Worm (Caenorhabditis elegans) whole organism, L1 larva: ENCODE results near the gene oac-42.

Source experiments
- C16A3.4 ChIP-seq: fragments of 150-350 bp; optimal IDR thresholded peaks from 2 replicates; lab custom pipeline; 2014; ENCODE audit warnings: missing biosample characterization, missing genetic modification characterization
- aha-1 ChIP-seq: fragments of 150-350 bp; optimal IDR thresholded peaks from 2 replicates; lab custom pipeline; 2014; ENCODE audit warnings: missing biosample characterization, missing genetic modification characterization
- alr-1 ChIP-seq: fragments of 200-800 bp; sonication (Bioruptor generic); optimal IDR thresholded peaks from 2 replicates; lab custom pipeline; 2018; ENCODE audit warnings: borderline replicate concordance, mild to moderate bottlenecking, missing genetic modification characterization, missing compliant biosample characterization
- ama-1 ChIP-seq: fragments of 150-350 bp; optimal IDR thresholded peaks from 2 replicates; lab custom pipeline; 2014
- ceh-8 ChIP-seq: fragments of 200-800 bp; sonication (Bioruptor generic); optimal IDR thresholded peaks from 2 replicates; lab custom pipeline; 2018; ENCODE audit warnings: mild to moderate bottlenecking, missing genetic modification characterization, moderate library complexity, missing compliant biosample characterization
- ceh-82 ChIP-seq, 3 experiments: fragments of 150-350 bp in 1 of 3; sonication (generic microtip) in 2 of 3; optimal IDR thresholded peaks; 2 replicates each; lab custom pipeline; 2014 to 2017; ENCODE audit warnings: missing biosample characterization in 3 of 3, missing genetic modification characterization in 3 of 3
- ces-1 ChIP-seq: fragments of 150-350 bp; optimal IDR thresholded peaks from 2 replicates; lab custom pipeline; 2014; ENCODE audit warnings: missing biosample characterization, missing genetic modification reagents, missing genetic modification characterization
- dpl-1 ChIP-seq, 3 experiments: fragments of 150-350 bp in 2 of 3; sonication (generic microtip) in 1 of 3; optimal IDR thresholded peaks; 2 replicates each; lab custom pipeline; 2014 to 2017; ENCODE audit warnings: missing biosample characterization in 3 of 3, missing genetic modification characterization in 3 of 3, missing genetic modification reagents in 3 of 3
- dsc-1 ChIP-seq: sonication (generic microtip); optimal IDR thresholded peaks from 2 replicates; lab custom pipeline; 2016; ENCODE audit warnings: mild to moderate bottlenecking, missing genetic modification characterization, missing compliant biosample characterization
- efl-1 ChIP-seq, 4 experiments: fragments of 150-350 bp; optimal IDR thresholded peaks in 3 of 4; peaks in 1 of 4; 1 replicate in 1 of 4; 2 replicates in 3 of 4; lab custom pipeline; 2014; ENCODE audit warnings: missing biosample characterization in 2 of 4, missing genetic modification characterization in 2 of 4, missing genetic modification reagents in 2 of 4
- egl-27 ChIP-seq, 2 experiments: fragments of 150-350 bp in 1 of 2; sonication (generic microtip); optimal IDR thresholded peaks; 3 replicates each; lab custom pipeline; 2017 to 2018; ENCODE audit warnings: missing biosample characterization in 2 of 2, missing genetic modification characterization in 2 of 2, missing genetic modification reagents in 2 of 2
- elt-2 ChIP-seq: sonication (generic microtip); optimal IDR thresholded peaks from 2 replicates; lab custom pipeline; 2016; ENCODE audit warnings: missing genetic modification characterization, mild to moderate bottlenecking, inconsistent platforms, missing compliant biosample characterization, missing genetic modification reagents
- elt-3 ChIP-seq, 6 experiments: fragments of 150-350 bp in 1 of 6; sonication (generic microtip); optimal IDR thresholded peaks; 2 replicates each; lab custom pipeline; 2017 to 2018; ENCODE audit warnings: missing biosample characterization in 6 of 6, missing genetic modification characterization in 6 of 6, inconsistent platforms in 1 of 6
- fkh-10 ChIP-seq: sonication (generic microtip); optimal IDR thresholded peaks from 2 replicates; lab custom pipeline; 2017; ENCODE audit warnings: missing biosample characterization, missing genetic modification reagents, missing genetic modification characterization
- fkh-4 ChIP-seq: sonication (generic microtip); optimal IDR thresholded peaks from 2 replicates; lab custom pipeline; 2016; ENCODE audit warnings: missing compliant biosample characterization, missing genetic modification characterization, borderline replicate concordance
- fkh-8 ChIP-seq: sonication (generic microtip); optimal IDR thresholded peaks from 2 replicates; lab custom pipeline; 2016; ENCODE audit warnings: mild to moderate bottlenecking, missing genetic modification characterization, missing compliant biosample characterization
- grh-1 ChIP-seq: fragments of 200-800 bp; sonication (Bioruptor generic); IDR thresholded peaks from 2 replicates; pipeline ENCODE4 v1.3.6; 2022; ENCODE audit warnings: missing genetic modification reagents, missing genetic modification characterization, missing compliant biosample characterization
- hlh-17 ChIP-seq: fragments of 200-800 bp; sonication (Bioruptor generic); optimal IDR thresholded peaks from 2 replicates; lab custom pipeline; 2018; ENCODE audit warnings: missing genetic modification characterization, mild to moderate bottlenecking, missing compliant biosample characterization, moderate library complexity, borderline replicate concordance
- hlh-4 ChIP-seq: sonication (generic microtip); optimal IDR thresholded peaks from 2 replicates; lab custom pipeline; 2016; ENCODE audit warnings: mild to moderate bottlenecking, missing genetic modification characterization, missing compliant biosample characterization
- isw-1 ChIP-seq: fragments of 200-800 bp; sonication (Bioruptor generic); IDR thresholded peaks from 2 replicates; pipeline ENCODE4 v1.3.6; 2022; ENCODE audit warnings: missing genetic modification characterization, missing compliant biosample characterization
- jun-1 ChIP-seq: fragments of 150-350 bp; optimal IDR thresholded peaks from 2 replicates; lab custom pipeline; 2014; ENCODE audit warnings: missing biosample characterization, missing genetic modification reagents, missing genetic modification characterization
- lin-13 ChIP-seq: fragments of 150-350 bp; optimal IDR thresholded peaks from 2 replicates; lab custom pipeline; 2014; ENCODE audit warnings: missing biosample characterization, missing genetic modification reagents, missing genetic modification characterization
- lin-14 ChIP-seq: fragments of 200-800 bp; sonication (Bioruptor generic); optimal IDR thresholded peaks from 2 replicates; lab custom pipeline; 2018; ENCODE audit warnings: mild to moderate bottlenecking, missing genetic modification characterization, moderate library complexity, missing compliant biosample characterization
- lin-35 ChIP-seq, 2 experiments: fragments of 150-350 bp; optimal IDR thresholded peaks; 2 replicates each; lab custom pipeline; 2014; ENCODE audit warnings: missing biosample characterization in 2 of 2, missing genetic modification characterization in 2 of 2, missing genetic modification reagents in 2 of 2
- lin-39 ChIP-seq: fragments of 150-350 bp; optimal IDR thresholded peaks from 2 replicates; lab custom pipeline; 2014; ENCODE audit warnings: missing biosample characterization, missing genetic modification reagents, missing genetic modification characterization
- lir-3 ChIP-seq: sonication (generic microtip); optimal IDR thresholded peaks from 2 replicates; lab custom pipeline; 2016; ENCODE audit warnings: mild to moderate bottlenecking, missing genetic modification characterization, moderate library complexity, missing compliant biosample characterization; ENCODE audit not compliant: poor library complexity
- lsy-2 ChIP-seq, 2 experiments: fragments of 150-350 bp; optimal IDR thresholded peaks; 2 replicates each; lab custom pipeline; 2014; ENCODE audit warnings: missing biosample characterization in 2 of 2, missing genetic modification characterization in 2 of 2
- mab-9 ChIP-seq: fragments of 200-800 bp; sonication (Bioruptor generic); IDR thresholded peaks from 2 replicates; pipeline ENCODE4 v1.3.6; 2022; ENCODE audit warnings: missing genetic modification reagents, missing genetic modification characterization, missing compliant biosample characterization
- mef-2 ChIP-seq: fragments of 150-350 bp; optimal IDR thresholded peaks from 2 replicates; lab custom pipeline; 2014; ENCODE audit warnings: missing biosample characterization, missing genetic modification characterization
- mep-1 ChIP-seq: fragments of 150-350 bp; optimal IDR thresholded peaks from 2 replicates; lab custom pipeline; 2014; ENCODE audit warnings: missing biosample characterization, missing genetic modification characterization
- nhr-12 ChIP-seq: sonication (generic microtip); optimal IDR thresholded peaks from 2 replicates; lab custom pipeline; 2017; ENCODE audit warnings: missing biosample characterization, missing genetic modification characterization
- nhr-20 ChIP-seq: sonication (generic microtip); optimal IDR thresholded peaks from 2 replicates; lab custom pipeline; 2016; ENCODE audit warnings: mild to moderate bottlenecking, missing genetic modification characterization, missing compliant biosample characterization
- nhr-237 ChIP-seq: fragments of 150-350 bp; optimal IDR thresholded peaks from 2 replicates; lab custom pipeline; 2014; ENCODE audit warnings: missing biosample characterization, missing genetic modification characterization
- nhr-28 ChIP-seq: fragments of 150-350 bp; optimal IDR thresholded peaks from 2 replicates; lab custom pipeline; 2014; ENCODE audit warnings: missing biosample characterization, missing genetic modification characterization
- nhr-71 ChIP-seq: sonication (generic microtip); optimal IDR thresholded peaks from 2 replicates; lab custom pipeline; 2016; ENCODE audit warnings: mild to moderate bottlenecking, missing genetic modification characterization, moderate library complexity, missing compliant biosample characterization
- nhr-76 ChIP-seq: sonication (generic microtip); optimal IDR thresholded peaks from 2 replicates; lab custom pipeline; 2017; ENCODE audit warnings: missing biosample characterization, missing genetic modification characterization
- nhr-84 ChIP-seq: sonication (generic microtip); optimal IDR thresholded peaks from 2 replicates; lab custom pipeline; 2017; ENCODE audit warnings: missing biosample characterization, missing genetic modification characterization
- nhr-85 ChIP-seq: sonication (generic microtip); peaks from one replicate; lab custom pipeline; 2016; ENCODE audit warnings: missing genetic modification characterization, inconsistent platforms, missing compliant biosample characterization
- nhr-90 ChIP-seq: sonication (generic microtip); optimal IDR thresholded peaks from 2 replicates; lab custom pipeline; 2016; ENCODE audit warnings: mild to moderate bottlenecking, missing genetic modification characterization, missing compliant biosample characterization; ENCODE audit not compliant: poor library complexity
- pag-3 ChIP-seq: sonication (generic microtip); optimal IDR thresholded peaks from 2 replicates; lab custom pipeline; 2017; ENCODE audit warnings: missing genetic modification characterization, mild to moderate bottlenecking, missing compliant biosample characterization, antibody characterized with exemption, borderline replicate concordance; ENCODE audit not compliant: insufficient read depth
- pax-3 ChIP-seq: fragments of 200-800 bp; sonication (Bioruptor generic); optimal IDR thresholded peaks from 2 replicates; lab custom pipeline; 2018; ENCODE audit warnings: mild to moderate bottlenecking, missing genetic modification characterization, moderate library complexity, missing compliant biosample characterization
- sox-4 ChIP-seq: sonication (generic microtip); optimal IDR thresholded peaks from 2 replicates; lab custom pipeline; 2016; ENCODE audit warnings: missing genetic modification characterization, missing compliant biosample characterization
- sptf-1 ChIP-seq: fragments of 150-350 bp; optimal IDR thresholded peaks from 2 replicates; lab custom pipeline; 2014; ENCODE audit warnings: missing biosample characterization, missing genetic modification characterization
- swsn-7 ChIP-seq: sonication (generic microtip); optimal IDR thresholded peaks from 2 replicates; lab custom pipeline; 2016; ENCODE audit warnings: missing genetic modification characterization, missing compliant biosample characterization
- tbx-2 ChIP-seq: sonication (generic microtip); optimal IDR thresholded peaks from 2 replicates; lab custom pipeline; 2016; ENCODE audit warnings: missing genetic modification characterization, missing compliant biosample characterization
- tlp-1 ChIP-seq: fragments of 150-350 bp; optimal IDR thresholded peaks from 2 replicates; lab custom pipeline; 2014; ENCODE audit warnings: missing biosample characterization, missing genetic modification characterization
- unc-130 ChIP-seq: fragments of 150-350 bp; optimal IDR thresholded peaks from 2 replicates; lab custom pipeline; 2017; ENCODE audit warnings: missing biosample characterization, missing genetic modification characterization, inconsistent platforms
- unc-86 ChIP-seq: sonication (generic microtip); optimal IDR thresholded peaks from 2 replicates; lab custom pipeline; 2016; ENCODE audit warnings: missing genetic modification characterization, missing compliant biosample characterization
- unc-98 ChIP-seq: fragments of 200-800 bp; sonication (Bioruptor generic); IDR thresholded peaks from 2 replicates; pipeline ENCODE4 v1.3.6; 2022; ENCODE audit warnings: missing genetic modification characterization, missing compliant biosample characterization
- vab-15 ChIP-seq: sonication (generic microtip); optimal IDR thresholded peaks from 2 replicates; lab custom pipeline; 2017; ENCODE audit warnings: missing genotype, mild to moderate bottlenecking, missing genetic modification characterization, missing compliant biosample characterization
- xbp-1 ChIP-seq: sonication (generic microtip); optimal IDR thresholded peaks from 2 replicates; lab custom pipeline; 2016; ENCODE audit warnings: missing genetic modification characterization, missing compliant biosample characterization
- zag-1 ChIP-seq: fragments of 150-350 bp; optimal IDR thresholded peaks from 2 replicates; lab custom pipeline; 2014; ENCODE audit warnings: missing biosample characterization, missing genetic modification characterization

Gene oac-42

DNA sequence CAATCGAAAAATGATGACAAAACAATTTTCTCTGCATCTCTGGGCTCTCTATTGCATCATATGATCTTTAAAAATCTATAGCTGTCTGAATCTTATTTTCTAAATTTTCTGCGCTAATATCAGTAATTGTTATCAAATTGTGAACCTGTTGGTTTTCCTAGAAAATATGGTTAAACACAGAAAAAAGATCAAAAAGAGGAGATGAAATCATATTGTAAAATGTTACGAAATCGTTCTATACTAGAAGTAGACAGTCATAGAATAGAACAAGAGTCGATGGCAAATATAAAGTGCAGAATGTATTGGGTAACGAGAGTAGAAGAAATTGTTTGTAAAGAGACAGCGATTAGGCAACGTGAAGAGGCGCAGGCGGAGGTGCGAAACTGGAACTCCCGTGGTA, 3.9 kb downstream of the oac-42 start (continued):
- no peak for TF ChIP-seq pag-3 (tag; lab: Kevin White, UChicago)
- peak; percentile 41 for TF ChIP-seq tbx-2 (tag; lab: Kevin White, UChicago)
- TF ChIP-seq lin-39, result no peak
- no peak for TF ChIP-seq lin-13 (GFP tag; lab: Kevin White, UChicago)
- TF ChIP-seq pax-3 (tag; lab: Kevin White, UChicago), result no peak
- TF ChIP-seq hlh-4 (tag; lab: Kevin White, UChicago), result no peak
- peak; percentile 87 for TF ChIP-seq nhr-85 (tag; lab: Kevin White, UChicago)
- no peak for TF ChIP-seq fkh-4 (tag; lab: Kevin White, UChicago)
- no peak for TF ChIP-seq ama-1 (lab: Kevin White, UChicago)
- TF ChIP-seq nhr-28 (tag; lab: Kevin White, UChicago), result peak; percentile 66
- TF ChIP-seq aha-1 (tag; lab: Kevin White, UChicago), result no peak
- TF ChIP-seq elt-2 (tag; lab: Kevin White, UChicago), result peak; percentile 58
- TF ChIP-seq tlp-1 (tag; lab: Kevin White, UChicago), result no peak
- TF ChIP-seq mab-9 (GFP tag; lab: Robert Waterston, UW), result no peak
- peak; percentile 46 for TF ChIP-seq nhr-90 (tag; lab: Kevin White, UChicago)
- peak; percentile 20 for TF ChIP-seq mef-2 (tag; lab: Kevin White, UChicago)
- no peak for TF ChIP-seq nhr-12
- no peak for TF ChIP-seq hlh-17 (GFP tag; lab: Kevin White, UChicago)
- TF ChIP-seq nhr-84 (tag; lab: Kevin White, UChicago), result no peak
- no peak for TF ChIP-seq sptf-1
- no peak for TF ChIP-seq unc-130 (tag; lab: Kevin White, UChicago)
- no peak for TF ChIP-seq grh-1 (GFP tag; lab: Robert Waterston, UW)
- no peak for TF ChIP-seq sox-4 (tag; lab: Kevin White, UChicago)
- TF ChIP-seq elt-3 (tag; optimal IDR thresholded peaks at IDR 0.05; lab: Kevin White, UChicago), result peak in 2 of 6 experiments; percentile 59 to 83
- TF ChIP-seq ceh-8 (GFP tag; lab: Kevin White, UChicago), result no peak
- TF ChIP-seq lin-14 (GFP tag; lab: Kevin White, UChicago), result peak; percentile 73
- TF ChIP-seq dsc-1, result no peak
- TF ChIP-seq swsn-7 (tag; lab: Kevin White, UChicago), result peak; percentile 17
- TF ChIP-seq isw-1 (GFP tag; lab: Robert Waterston, UW), result no peak
- no peak for TF ChIP-seq fkh-8 (tag; lab: Kevin White, UChicago)
- peak; percentile 66 for TF ChIP-seq nhr-71
- TF ChIP-seq dpl-1 (GFP tag; optimal IDR thresholded peaks at IDR 0.05; lab: Kevin White, UChicago), result peak; percentile 3 to 20 (median 9)
- no peak for TF ChIP-seq fkh-10
- peak; percentile 71 for TF ChIP-seq nhr-237 (tag; lab: Kevin White, UChicago)
- no peak for TF ChIP-seq ces-1 (GFP tag; lab: Kevin White, UChicago)
- TF ChIP-seq alr-1, result no peak
- TF ChIP-seq zag-1 (tag; lab: Kevin White, UChicago), result no peak
- TF ChIP-seq mep-1 (tag; lab: Kevin White, UChicago), result peak; percentile 46
- TF ChIP-seq nhr-20 (tag; lab: Kevin White, UChicago), result peak; percentile 70
- TF ChIP-seq jun-1, result no peak
- TF ChIP-seq unc-86, result no peak
- peak in 1 of 2 experiments; percentile 30 for TF ChIP-seq lin-35 (GFP tag; optimal IDR thresholded peaks at IDR 0.05; lab: Kevin White, UChicago)
- TF ChIP-seq unc-98 (GFP tag; lab: Robert Waterston, UW), result no peak
- peak in 2 of 3 experiments; percentile 30 to 49 for TF ChIP-seq ceh-82 (tag; optimal IDR thresholded peaks at IDR 0.05; lab: Kevin White, UChicago)
- no peak for TF ChIP-seq nhr-76
- TF ChIP-seq efl-1 (optimal IDR thresholded peaks at IDR 0.05; lab: Kevin White, UChicago), result peak; percentile 10 to 40
- no peak for TF ChIP-seq efl-1 (GFP tag; optimal IDR thresholded peaks at IDR 0.05 in 1 of 2; lab: Kevin White, UChicago)
- peak; percentile 15 to 81 for TF ChIP-seq lsy-2 (tag; optimal IDR thresholded peaks at IDR 0.05; lab: Kevin White, UChicago)
- peak in 1 of 2 experiments; percentile 20 for TF ChIP-seq egl-27 (tag; optimal IDR thresholded peaks at IDR 0.05; lab: Kevin White, UChicago)
- TF ChIP-seq C16A3.4, result peak; percentile 54
- peak; percentile 48 for TF ChIP-seq lir-3 (tag; lab: Kevin White, UChicago)
- no peak for TF ChIP-seq xbp-1 (tag; lab: Kevin White, UChicago)
- no peak for TF ChIP-seq vab-15 (tag; lab: Kevin White, UChicago)
